Fruit fly (Drosophila melanogaster) whole organism, embryonic: ENCODE data around the gene CG31388.

ENCODE experiments used
- CG12104 ChIP-seq: fragments of 200-800 bp; sonication (Bioruptor generic); optimal IDR thresholded peaks from 3 replicates; lab custom pipeline; 2016; ENCODE audit warnings: missing biosample characterization, missing genetic modification characterization
- CG17912 ChIP-seq: fragments of 200-800 bp; sonication (Bioruptor generic); optimal IDR thresholded peaks from 2 replicates; lab custom pipeline; 2018; ENCODE audit warnings: missing biosample characterization, mild to moderate bottlenecking, missing genetic modification characterization
- CG2678 ChIP-seq: fragments of 200-800 bp; sonication (Bioruptor generic); optimal IDR thresholded peaks from 3 replicates; lab custom pipeline; 2019; ENCODE audit warnings: missing biosample characterization, mild to moderate bottlenecking, missing genetic modification characterization, moderate library complexity
- CG3726 ChIP-seq: fragments of 200-800 bp; sonication (Bioruptor generic); IDR thresholded peaks from 3 replicates; pipeline ENCODE4, ENCODE4 v1.3.6; 2022; ENCODE audit warnings: missing biosample characterization, missing genetic modification characterization
- CG5953 ChIP-seq: fragments of 200-800 bp; sonication (Bioruptor generic); IDR thresholded peaks from 2 replicates; pipeline ENCODE4 v1.3.6; 2022; ENCODE audit warnings: missing biosample characterization, missing genetic modification characterization
- H15 ChIP-seq: fragments of 200-800 bp; sonication (Bioruptor generic); IDR thresholded peaks from 3 replicates; pipeline ENCODE4 v1.3.6; 2022; ENCODE audit warnings: missing biosample characterization, missing genetic modification characterization
- cad ChIP-seq: fragments of >200 bp; optimal IDR thresholded peaks from 2 replicates; lab custom pipeline; 2017; ENCODE audit warnings: missing biosample characterization, missing genetic modification characterization
- da ChIP-seq: fragments of 200-800 bp; sonication (Bioruptor generic); optimal IDR thresholded peaks from 2 replicates; lab custom pipeline; 2016; ENCODE audit warnings: missing biosample characterization, missing genetic modification characterization
- ind ChIP-seq: fragments of 200-800 bp; sonication (Bioruptor generic); optimal IDR thresholded peaks from 3 replicates; lab custom pipeline; 2016; ENCODE audit warnings: missing biosample characterization, missing genetic modification characterization
- knrl ChIP-seq: fragments of 200-800 bp; sonication (Bioruptor generic); IDR thresholded peaks from 3 replicates; pipeline ENCODE4 v1.3.6; 2022; ENCODE audit warnings: missing biosample characterization, missing genetic modification characterization; ENCODE audit not compliant: partially characterized antibody

DNA sequence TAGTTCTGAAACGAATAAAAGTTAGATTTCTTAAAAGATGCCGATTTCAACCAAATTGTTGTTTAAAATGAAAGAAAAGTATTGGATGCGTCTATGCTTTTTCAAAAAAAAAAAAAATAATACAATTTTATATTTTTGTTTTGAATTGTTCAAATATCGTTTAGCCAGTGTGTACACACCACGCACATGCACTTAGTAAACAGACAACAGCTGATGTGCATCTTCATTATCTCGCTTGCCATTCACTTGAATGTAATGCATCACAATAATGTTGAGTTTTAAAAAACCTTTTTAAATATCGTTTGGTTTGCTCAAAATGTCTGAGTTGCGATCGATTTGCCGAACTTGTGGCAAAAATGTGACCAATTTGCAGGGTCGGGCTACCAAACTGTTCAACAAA lies 1.6 kb upstream of the CG31388 start, which contains the start of gene CG31441:
- TF ChIP-seq CG3726 (GFP tag; lab: Robert Waterston, UW) (no peak), CG2678 (tag; lab: Kevin White, UChicago) (no peak), cad (GFP tag; lab: Kevin White, UChicago) (no peak), da (GFP tag; lab: Kevin White, UChicago) (no peak), CG5953 (GFP tag; lab: Robert Waterston, UW) (no peak), ind (GFP tag; lab: Kevin White, UChicago) (no peak), CG17912 (no peak), H15 (no peak), knrl (GFP tag; lab: Robert Waterston, UW) (peak; percentile 38; the same call in 1 of the 3 replicates), CG12104 (no peak)
